Worm (Caenorhabditis elegans): ENCODE measurements around the gene C42D4.13.

C42D4.13 gene

DNA sequence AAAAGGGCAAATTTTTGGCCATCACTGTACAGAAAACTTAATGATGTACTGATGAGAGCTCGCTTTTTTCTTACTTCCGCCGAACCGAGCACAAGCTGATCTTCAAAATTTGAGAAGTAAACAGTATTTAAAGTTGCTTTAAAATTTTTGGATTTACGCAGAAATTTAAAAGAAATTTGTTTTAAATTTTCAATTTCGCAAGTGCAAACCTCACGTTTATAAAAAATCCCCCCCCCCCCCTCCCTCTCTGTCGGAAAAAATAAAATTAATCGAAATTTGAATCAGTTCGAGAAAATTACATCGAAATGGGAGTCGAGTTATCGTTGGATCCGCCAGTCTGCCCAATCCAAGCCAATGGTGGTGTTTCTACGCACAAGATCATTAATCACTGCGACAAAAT, 34.6 kb downstream of the C42D4.13 start, which contains the start of gene C34D4.3:
C34D4.3 (plus strand) TSS at position 301 of the 400 bp plus-strand sequence.
- no peak for TF ChIP-seq elt-1 (tag; optimal IDR thresholded peaks at IDR 0.05)
- no peak for TF ChIP-seq ceh-16 (tag; optimal IDR thresholded peaks at IDR 0.05)
- no peak for TF ChIP-seq nhr-67 (tag; optimal IDR thresholded peaks at IDR 0.05)
- TF ChIP-seq egl-5 (tag; optimal IDR thresholded peaks at IDR 0.05), result no peak
- no peak for TF ChIP-seq fos-1 (tag; optimal IDR thresholded peaks at IDR 0.05)
- TF ChIP-seq R02D3.7 (tag; optimal IDR thresholded peaks at IDR 0.05), result no peak

DNA sequence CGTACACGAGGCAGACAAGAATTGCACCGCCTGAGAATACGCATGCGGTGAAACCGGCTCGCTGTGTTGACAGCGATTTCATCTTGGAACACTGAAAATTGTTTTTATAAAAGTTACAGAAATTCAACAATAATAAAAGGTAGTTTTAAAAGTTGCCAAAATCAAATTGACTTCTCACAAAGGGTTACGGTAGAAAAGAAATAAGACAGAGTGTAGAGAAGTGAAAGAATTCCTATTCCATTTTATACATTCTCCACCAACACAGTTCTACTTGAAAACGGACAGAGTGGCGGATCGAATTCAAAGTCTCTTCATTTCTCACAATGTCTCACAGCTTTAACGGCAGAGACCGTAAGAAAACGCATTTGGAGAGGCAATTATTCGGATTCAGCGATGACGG, 35.5 kb downstream of the C42D4.13 start, which contains the start of gene col-113:
col-113 (minus strand) TSS at position 101 of the 400 bp plus-strand sequence.
- no peak for TF ChIP-seq nhr-23 (tag; optimal IDR thresholded peaks at IDR 0.05)
- TF ChIP-seq hmg-11 (tag; optimal IDR thresholded peaks at IDR 0.05), result no peak
- TF ChIP-seq eor-1 (tag; optimal IDR thresholded peaks at IDR 0.05), result no peak
- TF ChIP-seq nhr-77 (tag; optimal IDR thresholded peaks at IDR 0.05), result no peak

DNA sequence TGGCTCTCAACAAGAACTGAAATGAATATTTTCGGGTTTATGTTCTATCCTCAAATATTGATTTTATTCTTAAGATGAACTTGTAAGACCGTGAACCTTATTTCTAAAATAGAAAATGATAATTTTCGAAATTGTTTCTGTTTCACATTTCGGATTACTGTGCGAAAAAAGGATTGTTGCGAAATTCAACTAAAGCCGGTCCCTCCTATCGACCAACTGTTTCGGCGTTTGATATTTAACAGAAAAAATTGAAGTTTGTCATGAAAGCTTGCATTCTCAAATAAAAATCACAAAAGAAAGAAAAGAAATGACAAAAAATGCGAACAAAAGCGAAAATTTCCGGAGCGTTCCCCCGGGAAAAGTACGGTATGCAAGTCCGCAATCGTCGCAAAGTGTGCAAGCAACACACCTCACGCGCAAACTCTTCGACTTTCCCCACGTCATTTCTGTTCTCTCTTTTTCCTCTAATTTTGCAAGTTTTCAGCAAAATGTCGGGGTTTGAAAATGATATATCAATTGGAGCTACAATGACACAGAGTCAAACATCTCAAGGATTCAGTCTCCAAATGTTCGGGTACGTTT, 38.8 kb downstream of the C42D4.13 start, which contains the start of gene C34D4.4:
C34D4.4 (plus strand) TSS at position 342 of the 582 bp plus-strand sequence.
- TF ChIP-seq ZK546.5 (tag; optimal IDR thresholded peaks at IDR 0.05) (no peak), snpc-4 (tag; optimal IDR thresholded peaks at IDR 0.05) (peak; percentile 28), ceh-82 (tag; optimal IDR thresholded peaks at IDR 0.05) (no peak), lin-15B (tag; optimal IDR thresholded peaks at IDR 0.05) (peak; percentile 48), nhr-43 (tag; optimal IDR thresholded peaks at IDR 0.05; ENCODE audit: poor library complexity, severe bottlenecking) (no peak), mml-1 (tag; optimal IDR thresholded peaks at IDR 0.05) (no peak), nhr-237 (tag; optimal IDR thresholded peaks at IDR 0.05) (no peak), nfya-1 (tag; optimal IDR thresholded peaks at IDR 0.05; ENCODE audit: insufficient read depth) (peak; percentile 75), nhr-25 (tag; optimal IDR thresholded peaks at IDR 0.05) (peak; percentile 16), lin-39 (tag; optimal IDR thresholded peaks at IDR 0.05) (peak; percentile 14), ztf-11 (tag; optimal IDR thresholded peaks at IDR 0.05) (no peak), fkh-10 (GFP tag; optimal IDR thresholded peaks at IDR 0.05) (no peak), hmg-11 (tag; optimal IDR thresholded peaks at IDR 0.05) (peak; percentile 23), unc-62 (GFP tag; optimal IDR thresholded peaks at IDR 0.05) (no peak), ama-1 (optimal IDR thresholded peaks at IDR 0.05) (peak; percentile 16), zag-1 (tag; optimal IDR thresholded peaks at IDR 0.05) (no peak)

DNA sequence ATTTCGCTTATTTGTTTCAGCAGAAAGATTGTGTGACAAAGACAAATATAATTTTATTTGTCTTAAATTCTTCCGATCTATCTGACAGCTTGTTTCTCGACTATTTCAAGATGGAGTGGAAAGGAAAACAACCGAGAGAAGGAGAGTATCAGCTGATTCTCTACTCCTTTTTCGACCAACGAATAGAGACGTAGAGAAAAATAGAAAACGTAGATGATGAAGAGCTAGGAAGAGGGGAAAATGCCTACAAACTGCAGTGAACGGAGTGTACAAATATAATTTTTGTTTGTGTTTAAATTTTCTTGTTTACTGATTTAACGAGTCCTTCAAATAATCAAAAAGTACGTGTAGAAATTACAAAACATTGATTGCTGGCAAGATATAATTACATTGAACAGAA, 40.2 kb downstream of the C42D4.13 start:
- TF ChIP-seq nhr-23 (tag; optimal IDR thresholded peaks at IDR 0.05) (no peak), mdl-1 (tag; optimal IDR thresholded peaks at IDR 0.05) (no peak), ceh-28 (tag; optimal IDR thresholded peaks at IDR 0.05) (no peak), unc-39 (tag; optimal IDR thresholded peaks at IDR 0.05) (no peak), ama-1 (optimal IDR thresholded peaks at IDR 0.05) (no peak), jun-1 (tag; optimal IDR thresholded peaks at IDR 0.05) (no peak), ztf-11 (tag; optimal IDR thresholded peaks at IDR 0.05) (no peak), lsy-12 (tag; optimal IDR thresholded peaks at IDR 0.05) (no peak), zag-1 (tag; optimal IDR thresholded peaks at IDR 0.05) (no peak), sea-2 (GFP tag; optimal IDR thresholded peaks at IDR 0.05) (no peak), nhr-28 (tag; optimal IDR thresholded peaks at IDR 0.05) (no peak), lin-15B (tag; optimal IDR thresholded peaks at IDR 0.05) (peak; percentile 8), fkh-10 (GFP tag; optimal IDR thresholded peaks at IDR 0.05) (no peak), fkh-2 (tag; optimal IDR thresholded peaks at IDR 0.05) (no peak), nhr-12 (tag; optimal IDR thresholded peaks at IDR 0.05) (no peak), nhr-77 (tag; optimal IDR thresholded peaks at IDR 0.05) (no peak), nfya-1 (tag; optimal IDR thresholded peaks at IDR 0.05; ENCODE audit: insufficient read depth) (peak; percentile 32), elt-2 (tag; optimal IDR thresholded peaks at IDR 0.05) (peak; percentile 11), daf-12 (tag; optimal IDR thresholded peaks at IDR 0.05) (no peak), mml-1 (tag; optimal IDR thresholded peaks at IDR 0.05) (no peak), nhr-11 (tag; optimal IDR thresholded peaks at IDR 0.05) (no peak), ceh-82 (tag; optimal IDR thresholded peaks at IDR 0.05) (no peak), ZK546.5 (tag; optimal IDR thresholded peaks at IDR 0.05) (no peak), nhr-25 (tag; optimal IDR thresholded peaks at IDR 0.05) (no peak), pha-4 (tag; optimal IDR thresholded peaks at IDR 0.05) (peak; percentile 90), pqm-1 (tag; optimal IDR thresholded peaks at IDR 0.05) (no peak), nhr-237 (tag; optimal IDR thresholded peaks at IDR 0.05) (no peak), snpc-4 (tag; optimal IDR thresholded peaks at IDR 0.05) (peak; percentile 55), tbx-2 (tag; optimal IDR thresholded peaks at IDR 0.05) (no peak), hmg-11 (tag; optimal IDR thresholded peaks at IDR 0.05) (peak; percentile 33), nhr-43 (tag; optimal IDR thresholded peaks at IDR 0.05; ENCODE audit: poor library complexity, severe bottlenecking) (no peak), R02D3.7 (tag; optimal IDR thresholded peaks at IDR 0.05) (no peak), elt-1 (tag; optimal IDR thresholded peaks at IDR 0.05) (no peak), eor-1 (tag; optimal IDR thresholded peaks at IDR 0.05) (no peak), ceh-16 (tag; optimal IDR thresholded peaks at IDR 0.05) (no peak), skn-1 (tag; optimal IDR thresholded peaks at IDR 0.05) (no peak)

Measured in whole organism, L3 larva.